Fruit fly (Drosophila melanogaster) whole organism, wandering third instar larva: Measurements from ENCODE around the gene RhoGEF3.

ENCODE experiments used
- HLH106 ChIP-seq: fragments of 200-800 bp; optimal IDR thresholded peaks from 3 replicates; lab custom pipeline; 2019; ENCODE audit warnings: missing biosample characterization, mild to moderate bottlenecking, missing genetic modification characterization, moderate library complexity
- Rel ChIP-seq, 2 experiments: fragments of 200-800 bp; sonication (Bioruptor generic) in 1 of 2; optimal IDR thresholded peaks; 2 replicates in 1 of 2; 3 replicates in 1 of 2; lab custom pipeline; 2016 to 2019; ENCODE audit warnings: mild to moderate bottlenecking in 2 of 2, missing biosample characterization in 2 of 2, missing genetic modification characterization in 2 of 2, moderate library complexity in 1 of 2
- Vsx2 ChIP-seq: fragments of 200-300, 225-300 bp; sonication (Bioruptor generic); optimal IDR thresholded peaks from 2 replicates; lab custom pipeline; 2018; ENCODE audit warnings: missing biosample characterization, missing genetic modification characterization; ENCODE audit not compliant: partially characterized antibody
- dl ChIP-seq, 2 experiments: fragments of 175-275, 200-275 bp in 1 of 2; fragments of 200-275 bp in 1 of 2; sonication (Bioruptor generic); optimal IDR thresholded peaks; lab custom pipeline; 2018; ENCODE audit warnings: mild to moderate bottlenecking in 2 of 2, missing biosample characterization in 2 of 2, missing genetic modification characterization in 2 of 2, moderate library complexity in 2 of 2; ENCODE audit not compliant: partially characterized antibody in 2 of 2, insufficient read depth in 1 of 2
- dsf ChIP-seq: sonication (Bioruptor generic); optimal IDR thresholded peaks from 2 replicates; lab custom pipeline; 2016; ENCODE audit warnings: missing biosample characterization, missing genetic modification characterization, borderline replicate concordance
- h ChIP-seq: fragments of 200-800 bp; sonication (Bioruptor generic); optimal IDR thresholded peaks from 3 replicates; lab custom pipeline; 2016; ENCODE audit warnings: missing biosample characterization, mild to moderate bottlenecking, missing genetic modification characterization
- jim ChIP-seq: fragments of 175-275, 200-325 bp; sonication (Bioruptor generic); optimal IDR thresholded peaks from 2 replicates; lab custom pipeline; 2016; ENCODE audit warnings: missing biosample characterization, mild to moderate bottlenecking, missing genetic modification characterization
- psq ChIP-seq: fragments of 200-800 bp; sonication (Bioruptor generic); optimal IDR thresholded peaks from 3 replicates; lab custom pipeline; 2017; ENCODE audit warnings: missing biosample characterization, mild to moderate bottlenecking, missing genetic modification characterization, moderate library complexity
- rgr ChIP-seq: fragments of 200-800 bp; sonication (Bioruptor generic); optimal IDR thresholded peaks from 3 replicates; lab custom pipeline; 2016; ENCODE audit warnings: missing biosample characterization, mild to moderate bottlenecking, missing genetic modification characterization
- tai ChIP-seq: sonication (Bioruptor generic); optimal IDR thresholded peaks from 2 replicates; lab custom pipeline; 2016; ENCODE audit warnings: missing biosample characterization, missing genetic modification characterization
- usp ChIP-seq: fragments of >200 bp; optimal IDR thresholded peaks from 2 replicates; lab custom pipeline; 2017; ENCODE audit warnings: missing biosample characterization, missing genetic modification characterization

- TF ChIP-seq jim (GFP tag; lab: Kevin White, UChicago) (no peak), dl (GFP tag; optimal IDR thresholded peaks at IDR 0.05; lab: Kevin White, UChicago; ENCODE audit: insufficient read depth in 1 of 2, partially characterized antibody in 2 of 2) (no peak), usp (no peak), Rel (GFP tag; optimal IDR thresholded peaks at IDR 0.05; lab: Kevin White, UChicago) (no peak), Rel (tag; optimal IDR thresholded peaks at IDR 0.05; lab: Kevin White, UChicago) (no peak), tai (no peak), h (GFP tag; lab: Kevin White, UChicago) (no peak), dsf (GFP tag; lab: Kevin White, UChicago) (no peak), Vsx2 (GFP tag; lab: Kevin White, UChicago) (no peak), rgr (no peak), HLH106 (tag; lab: Kevin White, UChicago) (no peak), psq (GFP tag; lab: Kevin White, UChicago) (no peak)
Observed at dm6 chr3L:320798-321197, 43.6 kb downstream of the RhoGEF3 start.
